Worm (Caenorhabditis elegans): ENCODE data around the gene col-20.
A peak's percentile ranks its signal among the peaks of the same experiment; 100 is the strongest.

The col-20 gene

ce11 chrII:4905883-4906282 lies 35.3 kb upstream of the col-20 start:
- TF ChIP-seq ama-1 (optimal IDR thresholded peaks at IDR 0.05) (no peak), nhr-129 (tag; optimal IDR thresholded peaks at IDR 0.05) (no peak), unc-55 (GFP tag; optimal IDR thresholded peaks at IDR 0.05) (no peak), crh-2 (tag; optimal IDR thresholded peaks at IDR 0.05) (no peak), sma-9 (GFP tag; optimal IDR thresholded peaks at IDR 0.05) (no peak), sma-9 (tag; optimal IDR thresholded peaks at IDR 0.05) (no peak), ztf-11 (tag; optimal IDR thresholded peaks at IDR 0.05) (no peak), nhr-12 (tag; optimal IDR thresholded peaks at IDR 0.05) (no peak), mab-5 (tag; optimal IDR thresholded peaks at IDR 0.05) (no peak), nhr-10 (tag; optimal IDR thresholded peaks at IDR 0.05) (no peak), blmp-1 (tag; optimal IDR thresholded peaks at IDR 0.05; ENCODE audit: insufficient read depth) (no peak), nhr-6 (tag; optimal IDR thresholded peaks at IDR 0.05) (no peak), ztf-4 (tag; optimal IDR thresholded peaks at IDR 0.05) (no peak), ceh-82 (tag; optimal IDR thresholded peaks at IDR 0.05) (no peak), fos-1 (tag; optimal IDR thresholded peaks at IDR 0.05) (no peak), mbf-1 (tag; optimal IDR thresholded peaks at IDR 0.05) (no peak), nhr-23 (tag; optimal IDR thresholded peaks at IDR 0.05) (no peak), mdl-1 (tag; optimal IDR thresholded peaks at IDR 0.05) (no peak)

- TF ChIP-seq ceh-82 (tag; optimal IDR thresholded peaks at IDR 0.05) (no peak), Y55F3AM.14 (GFP tag; optimal IDR thresholded peaks at IDR 0.05) (no peak), mbf-1 (tag; optimal IDR thresholded peaks at IDR 0.05) (no peak), ama-1 (optimal IDR thresholded peaks at IDR 0.05) (no peak), nhr-23 (tag; optimal IDR thresholded peaks at IDR 0.05) (no peak), peb-1 (tag; optimal IDR thresholded peaks at IDR 0.05) (no peak), nhr-25 (tag; optimal IDR thresholded peaks at IDR 0.05) (no peak), nhr-21 (tag; optimal IDR thresholded peaks at IDR 0.05) (no peak), zag-1 (tag; optimal IDR thresholded peaks at IDR 0.05) (no peak), crh-2 (tag; optimal IDR thresholded peaks at IDR 0.05) (no peak), ztf-4 (tag; optimal IDR thresholded peaks at IDR 0.05) (no peak), ztf-1 (GFP tag; conservative IDR thresholded peaks at IDR 0.05) (no peak), lin-39 (tag; optimal IDR thresholded peaks at IDR 0.05) (no peak), elt-3 (tag; optimal IDR thresholded peaks at IDR 0.05) (no peak), lsy-2 (tag; optimal IDR thresholded peaks at IDR 0.05) (no peak), lin-11 (tag; optimal IDR thresholded peaks at IDR 0.05) (no peak), R02D3.7 (tag; optimal IDR thresholded peaks at IDR 0.05) (no peak), ceh-16 (tag; optimal IDR thresholded peaks at IDR 0.05) (no peak)
These were observed 34.7 kb upstream of the col-20 start for ce11 chrII:4905331-4905730.

ce11 chrII:4904778-4905177 lies 34.2 kb upstream of the col-20 start, which contains the start of gene btbd-10:
btbd-10 (plus strand) TSS chrII:4905008.
- TF ChIP-seq nhr-129 (tag; optimal IDR thresholded peaks at IDR 0.05) (no peak), ceh-82 (tag; optimal IDR thresholded peaks at IDR 0.05) (no peak), nhr-21 (tag; optimal IDR thresholded peaks at IDR 0.05) (no peak), nhr-77 (tag; optimal IDR thresholded peaks at IDR 0.05) (no peak), R02D3.7 (tag; optimal IDR thresholded peaks at IDR 0.05) (no peak), ZK546.5 (tag; optimal IDR thresholded peaks at IDR 0.05) (no peak), crh-2 (tag; optimal IDR thresholded peaks at IDR 0.05) (no peak), sem-4 (tag; optimal IDR thresholded peaks at IDR 0.05) (no peak), blmp-1 (tag; optimal IDR thresholded peaks at IDR 0.05; ENCODE audit: insufficient read depth) (no peak), gmeb-1 (tag; optimal IDR thresholded peaks at IDR 0.05) (no peak), ztf-11 (tag; optimal IDR thresholded peaks at IDR 0.05) (no peak), Y55F3AM.14 (GFP tag; optimal IDR thresholded peaks at IDR 0.05) (no peak), snpc-4 (tag; optimal IDR thresholded peaks at IDR 0.05) (no peak)

- TF ChIP-seq nhr-11 (tag; optimal IDR thresholded peaks at IDR 0.05) (no peak), unc-62 (GFP tag; optimal IDR thresholded peaks at IDR 0.05) (no peak), nhr-21 (tag; optimal IDR thresholded peaks at IDR 0.05) (peak; percentile 31), nhr-12 (tag; optimal IDR thresholded peaks at IDR 0.05) (no peak), gmeb-1 (tag; optimal IDR thresholded peaks at IDR 0.05) (peak; percentile 71), snpc-4 (tag; optimal IDR thresholded peaks at IDR 0.05) (peak; percentile 64), sma-9 (GFP tag; optimal IDR thresholded peaks at IDR 0.05) (peak; percentile 70), sma-9 (tag; optimal IDR thresholded peaks at IDR 0.05) (no peak), unc-55 (GFP tag; optimal IDR thresholded peaks at IDR 0.05) (peak; percentile 93), ama-1 (optimal IDR thresholded peaks at IDR 0.05) (peak; percentile 59), mbf-1 (tag; optimal IDR thresholded peaks at IDR 0.05) (no peak), alr-1 (tag; optimal IDR thresholded peaks at IDR 0.05) (no peak), lsy-2 (tag; optimal IDR thresholded peaks at IDR 0.05) (peak in 1 of 2 experiments; percentile 83), elt-1 (tag; optimal IDR thresholded peaks at IDR 0.05) (no peak), crh-2 (tag; optimal IDR thresholded peaks at IDR 0.05) (peak; percentile 87), sma-3 (GFP tag; optimal IDR thresholded peaks at IDR 0.05) (no peak), mab-5 (tag; optimal IDR thresholded peaks at IDR 0.05) (peak; percentile 25), nhr-10 (tag; optimal IDR thresholded peaks at IDR 0.05) (no peak), peb-1 (tag; optimal IDR thresholded peaks at IDR 0.05) (no peak), ztf-1 (GFP tag; conservative IDR thresholded peaks at IDR 0.05) (no peak), ceh-16 (tag; optimal IDR thresholded peaks at IDR 0.05) (no peak), ztf-4 (tag; optimal IDR thresholded peaks at IDR 0.05) (peak; percentile 39), nhr-77 (tag; optimal IDR thresholded peaks at IDR 0.05) (no peak), fos-1 (tag; optimal IDR thresholded peaks at IDR 0.05) (peak; percentile 71), egl-27 (tag; optimal IDR thresholded peaks at IDR 0.05) (no peak), sem-4 (tag; optimal IDR thresholded peaks at IDR 0.05) (peak; percentile 43), blmp-1 (tag; optimal IDR thresholded peaks at IDR 0.05; ENCODE audit: insufficient read depth) (no peak), lin-13 (GFP tag; optimal IDR thresholded peaks at IDR 0.05) (peak; percentile 58), ztf-11 (tag; optimal IDR thresholded peaks at IDR 0.05) (no peak), Y55F3AM.14 (GFP tag; optimal IDR thresholded peaks at IDR 0.05) (no peak), mdl-1 (tag; optimal IDR thresholded peaks at IDR 0.05) (peak; percentile 38 to 59), aly-2 (tag; optimal IDR thresholded peaks at IDR 0.05) (no peak), R02D3.7 (tag; optimal IDR thresholded peaks at IDR 0.05) (no peak), nhr-23 (tag; optimal IDR thresholded peaks at IDR 0.05) (no peak)
These were observed 33.7 kb upstream of the col-20 start for ce11 chrII:4904277-4904676.

All from whole organism, L2 larva.